Fruit fly (Drosophila melanogaster): ENCODE results near the gene Gnpnat.

Gene Gnpnat

dm6 chr3R:29772795-29773331 lies 34.8 kb downstream of the Gnpnat start:
- TF ChIP-seq CG5204 (GFP tag; optimal IDR thresholded peaks at IDR 0.05) (no peak), CG11617 (GFP tag; optimal IDR thresholded peaks at IDR 0.05) (no peak), CG12768 (GFP tag; optimal IDR thresholded peaks at IDR 0.05) (peak; percentile 91), tj (GFP tag; optimal IDR thresholded peaks at IDR 0.05) (peak; percentile 83), kay (GFP tag; ENCODE audit: borderline replicate concordance) (no peak), CG7045 (GFP tag; optimal IDR thresholded peaks at IDR 0.05) (no peak), CG1620 (GFP tag; optimal IDR thresholded peaks at IDR 0.05) (no peak), Clk (GFP tag; optimal IDR thresholded peaks at IDR 0.05) (no peak), Mnt (GFP tag; optimal IDR thresholded peaks at IDR 0.05) (peak; percentile 79), cnc (optimal IDR thresholded peaks at IDR 0.05) (no peak), ovo (GFP tag; optimal IDR thresholded peaks at IDR 0.05) (peak; percentile 49), Crg-1 (GFP tag; optimal IDR thresholded peaks at IDR 0.05) (no peak), toe (GFP tag; optimal IDR thresholded peaks at IDR 0.05) (no peak), CG7101 (tag; optimal IDR thresholded peaks at IDR 0.05) (peak; percentile 5), pad (GFP tag; optimal IDR thresholded peaks at IDR 0.05) (peak; percentile 73), cic (GFP tag; optimal IDR thresholded peaks at IDR 0.05) (peak; percentile 88), CG33017 (tag; optimal IDR thresholded peaks at IDR 0.05) (peak; percentile 50), CG14711 (tag; optimal IDR thresholded peaks at IDR 0.05) (no peak), Hr96 (GFP tag; optimal IDR thresholded peaks at IDR 0.05) (no peak), bab1 (GFP tag; optimal IDR thresholded peaks at IDR 0.05) (peak; percentile 23)

dm6 chr3R:29773833-29774324 lies 35.8 kb downstream of the Gnpnat start:
- TF ChIP-seq CG14711 (tag; optimal IDR thresholded peaks at IDR 0.05) (peak; percentile 55), bab1 (GFP tag; optimal IDR thresholded peaks at IDR 0.05) (peak; percentile 59), Clk (GFP tag; optimal IDR thresholded peaks at IDR 0.05) (peak; percentile 66), CG11617 (GFP tag; optimal IDR thresholded peaks at IDR 0.05) (peak; percentile 88), cnc (optimal IDR thresholded peaks at IDR 0.05) (peak in 1 of 2 experiments; percentile 8), pad (GFP tag; optimal IDR thresholded peaks at IDR 0.05) (peak; percentile 36), CG7045 (GFP tag; optimal IDR thresholded peaks at IDR 0.05) (peak; percentile 86), CG1620 (GFP tag; optimal IDR thresholded peaks at IDR 0.05) (peak; percentile 62), ovo (GFP tag; optimal IDR thresholded peaks at IDR 0.05) (peak; percentile 69), CG12768 (GFP tag; optimal IDR thresholded peaks at IDR 0.05) (peak; percentile 83), Crg-1 (GFP tag; optimal IDR thresholded peaks at IDR 0.05) (no peak), CG5204 (GFP tag; optimal IDR thresholded peaks at IDR 0.05) (peak; percentile 93), CG33017 (tag; optimal IDR thresholded peaks at IDR 0.05) (peak; percentile 74), toe (GFP tag; optimal IDR thresholded peaks at IDR 0.05) (peak; percentile 87), cic (GFP tag; optimal IDR thresholded peaks at IDR 0.05) (no peak), kay (GFP tag; ENCODE audit: borderline replicate concordance) (no peak), tj (GFP tag; optimal IDR thresholded peaks at IDR 0.05) (peak; percentile 63), CG7101 (tag; optimal IDR thresholded peaks at IDR 0.05) (peak; percentile 84), Mnt (GFP tag; optimal IDR thresholded peaks at IDR 0.05) (peak; percentile 34), Hr96 (GFP tag; optimal IDR thresholded peaks at IDR 0.05) (peak; percentile 75)

- TF ChIP-seq Hr96 (GFP tag; optimal IDR thresholded peaks at IDR 0.05) (no peak), cic (GFP tag; optimal IDR thresholded peaks at IDR 0.05) (peak; percentile 58), CG12768 (GFP tag; optimal IDR thresholded peaks at IDR 0.05) (peak; percentile 8), cnc (optimal IDR thresholded peaks at IDR 0.05) (no peak), CG14711 (tag; optimal IDR thresholded peaks at IDR 0.05) (peak; percentile 68), Clk (GFP tag; optimal IDR thresholded peaks at IDR 0.05) (no peak), Crg-1 (GFP tag; optimal IDR thresholded peaks at IDR 0.05) (peak; percentile 38), Mnt (GFP tag; optimal IDR thresholded peaks at IDR 0.05) (peak; percentile 62), pad (GFP tag; optimal IDR thresholded peaks at IDR 0.05) (no peak)
Observed at dm6 chr3R:29774360-29775193, 36.5 kb downstream of the Gnpnat start.

dm6 chr3R:29775755-29776686 lies 37.9 kb downstream of the Gnpnat start:
- TF ChIP-seq Crg-1 (GFP tag; optimal IDR thresholded peaks at IDR 0.05) (no peak), CG1620 (GFP tag; optimal IDR thresholded peaks at IDR 0.05) (no peak), cic (GFP tag; optimal IDR thresholded peaks at IDR 0.05) (no peak), Hr96 (GFP tag; optimal IDR thresholded peaks at IDR 0.05) (no peak), ovo (GFP tag; optimal IDR thresholded peaks at IDR 0.05) (no peak), pad (GFP tag; optimal IDR thresholded peaks at IDR 0.05) (no peak), CG5204 (GFP tag; optimal IDR thresholded peaks at IDR 0.05) (no peak), CG33017 (tag; optimal IDR thresholded peaks at IDR 0.05) (no peak), Mnt (GFP tag; optimal IDR thresholded peaks at IDR 0.05) (peak; percentile 1), Clk (GFP tag; optimal IDR thresholded peaks at IDR 0.05) (peak; percentile 3), kay (GFP tag; ENCODE audit: borderline replicate concordance) (no peak), tj (GFP tag; optimal IDR thresholded peaks at IDR 0.05) (peak; percentile 62), CG12768 (GFP tag; optimal IDR thresholded peaks at IDR 0.05) (no peak), bab1 (GFP tag; optimal IDR thresholded peaks at IDR 0.05) (no peak)

dm6 chr3R:29777213-29777612 lies 39.1 kb downstream of the Gnpnat start:
- TF ChIP-seq cic (GFP tag; optimal IDR thresholded peaks at IDR 0.05) (peak; percentile 31), CG33017 (tag; optimal IDR thresholded peaks at IDR 0.05) (no peak)

Data from whole organism, adult.